Fruit fly (Drosophila melanogaster): Measurements from ENCODE around the gene CG42465.

dm6 chr2L:3700990-3701389 is 995 bp downstream of the CG42465 start, which contains the start of gene CG42467:
- no peak for TF ChIP-seq psq (optimal IDR thresholded peaks at IDR 0.05)
- TF ChIP-seq ttk (optimal IDR thresholded peaks at IDR 0.05) = no peak
- TF ChIP-seq insv (optimal IDR thresholded peaks at IDR 0.05) = no peak
- TF ChIP-seq h (optimal IDR thresholded peaks at IDR 0.05) = no peak

Data from Kc167 (cell line).